Worm (Caenorhabditis elegans) whole organism, L1 larva: ENCODE data around the gene F58F9.6.
A peak's percentile ranks its signal among the peaks of the same experiment; 100 is the strongest.

Source experiments
- F16B12.6 ChIP-seq: fragments of 150-350 bp; optimal IDR thresholded peaks from 2 replicates; lab custom pipeline; 2014; ENCODE audit warnings: missing biosample characterization, missing genetic modification characterization
- Y116A8C.19 ChIP-seq: sonication (generic microtip); optimal IDR thresholded peaks from 2 replicates; lab custom pipeline; 2016; ENCODE audit warnings: missing compliant biosample characterization, missing genetic modification characterization, borderline replicate concordance
- ama-1 ChIP-seq: fragments of 150-350 bp; optimal IDR thresholded peaks from 2 replicates; lab custom pipeline; 2014
- blmp-1 ChIP-seq: fragments of 150-350 bp; optimal IDR thresholded peaks from 2 replicates; lab custom pipeline; 2014; ENCODE audit warnings: missing biosample characterization, missing genetic modification characterization
- ceh-90 ChIP-seq: sonication (generic microtip); optimal IDR thresholded peaks from 2 replicates; lab custom pipeline; 2016; ENCODE audit warnings: missing genetic modification characterization, missing compliant biosample characterization
- dsc-1 ChIP-seq: sonication (generic microtip); optimal IDR thresholded peaks from 2 replicates; lab custom pipeline; 2016; ENCODE audit warnings: mild to moderate bottlenecking, missing genetic modification characterization, missing compliant biosample characterization
- efl-1 ChIP-seq, 4 experiments: fragments of 150-350 bp; optimal IDR thresholded peaks in 3 of 4; peaks in 1 of 4; 1 replicate in 1 of 4; 2 replicates in 3 of 4; lab custom pipeline; 2014; ENCODE audit warnings: missing biosample characterization in 2 of 4, missing genetic modification characterization in 2 of 4, missing genetic modification reagents in 2 of 4
- efl-3 ChIP-seq: fragments of 200-800 bp; sonication (Bioruptor generic); optimal IDR thresholded peaks from 2 replicates; lab custom pipeline; 2018; ENCODE audit warnings: mild to moderate bottlenecking, missing genetic modification characterization, missing compliant biosample characterization
- egl-27 ChIP-seq, 2 experiments: fragments of 150-350 bp in 1 of 2; sonication (generic microtip); optimal IDR thresholded peaks; 3 replicates each; lab custom pipeline; 2017 to 2018; ENCODE audit warnings: missing biosample characterization in 2 of 2, missing genetic modification characterization in 2 of 2, missing genetic modification reagents in 2 of 2
- elt-2 ChIP-seq: sonication (generic microtip); optimal IDR thresholded peaks from 2 replicates; lab custom pipeline; 2016; ENCODE audit warnings: missing genetic modification characterization, mild to moderate bottlenecking, inconsistent platforms, missing compliant biosample characterization, missing genetic modification reagents
- elt-3 ChIP-seq, 6 experiments: fragments of 150-350 bp in 1 of 6; sonication (generic microtip); optimal IDR thresholded peaks; 2 replicates each; lab custom pipeline; 2017 to 2018; ENCODE audit warnings: missing biosample characterization in 6 of 6, missing genetic modification characterization in 6 of 6, inconsistent platforms in 1 of 6
- fkh-10 ChIP-seq: sonication (generic microtip); optimal IDR thresholded peaks from 2 replicates; lab custom pipeline; 2017; ENCODE audit warnings: missing biosample characterization, missing genetic modification reagents, missing genetic modification characterization
- fkh-4 ChIP-seq: sonication (generic microtip); optimal IDR thresholded peaks from 2 replicates; lab custom pipeline; 2016; ENCODE audit warnings: missing compliant biosample characterization, missing genetic modification characterization, borderline replicate concordance
- grh-1 ChIP-seq: fragments of 200-800 bp; sonication (Bioruptor generic); IDR thresholded peaks from 2 replicates; pipeline ENCODE4 v1.3.6; 2022; ENCODE audit warnings: missing genetic modification reagents, missing genetic modification characterization, missing compliant biosample characterization
- hlh-17 ChIP-seq: fragments of 200-800 bp; sonication (Bioruptor generic); optimal IDR thresholded peaks from 2 replicates; lab custom pipeline; 2018; ENCODE audit warnings: missing genetic modification characterization, mild to moderate bottlenecking, missing compliant biosample characterization, moderate library complexity, borderline replicate concordance
- hlh-4 ChIP-seq: sonication (generic microtip); optimal IDR thresholded peaks from 2 replicates; lab custom pipeline; 2016; ENCODE audit warnings: mild to moderate bottlenecking, missing genetic modification characterization, missing compliant biosample characterization
- hpl-2 ChIP-seq: fragments of 150-350 bp; optimal IDR thresholded peaks from 2 replicates; lab custom pipeline; 2014; ENCODE audit warnings: missing biosample characterization, missing genetic modification reagents, missing genetic modification characterization
- irx-1 ChIP-seq: sonication (generic microtip); optimal IDR thresholded peaks from 2 replicates; lab custom pipeline; 2016; ENCODE audit warnings: missing genetic modification characterization, missing compliant biosample characterization
- lin-13 ChIP-seq: fragments of 150-350 bp; optimal IDR thresholded peaks from 2 replicates; lab custom pipeline; 2014; ENCODE audit warnings: missing biosample characterization, missing genetic modification reagents, missing genetic modification characterization
- lin-14 ChIP-seq: fragments of 200-800 bp; sonication (Bioruptor generic); optimal IDR thresholded peaks from 2 replicates; lab custom pipeline; 2018; ENCODE audit warnings: mild to moderate bottlenecking, missing genetic modification characterization, moderate library complexity, missing compliant biosample characterization
- lin-39 ChIP-seq: fragments of 150-350 bp; optimal IDR thresholded peaks from 2 replicates; lab custom pipeline; 2014; ENCODE audit warnings: missing biosample characterization, missing genetic modification reagents, missing genetic modification characterization
- mab-9 ChIP-seq: fragments of 200-800 bp; sonication (Bioruptor generic); IDR thresholded peaks from 2 replicates; pipeline ENCODE4 v1.3.6; 2022; ENCODE audit warnings: missing genetic modification reagents, missing genetic modification characterization, missing compliant biosample characterization
- mdl-1 ChIP-seq, 2 experiments: fragments of 150-350 bp; optimal IDR thresholded peaks; 2 replicates each; lab custom pipeline; 2014 to 2017; ENCODE audit warnings: missing biosample characterization in 2 of 2, missing genetic modification characterization in 2 of 2, inconsistent platforms in 1 of 2
- mef-2 ChIP-seq: fragments of 150-350 bp; optimal IDR thresholded peaks from 2 replicates; lab custom pipeline; 2014; ENCODE audit warnings: missing biosample characterization, missing genetic modification characterization
- nhr-11 ChIP-seq: fragments of 150-350 bp; optimal IDR thresholded peaks from 2 replicates; lab custom pipeline; 2014; ENCODE audit warnings: missing biosample characterization, missing genetic modification characterization
- nhr-19 ChIP-seq: fragments of 200-800 bp; sonication (Bioruptor generic); conservative IDR thresholded peaks from 2 replicates; pipeline ENCODE4 v1.3.6; 2022; ENCODE audit warnings: missing genetic modification characterization, missing compliant biosample characterization
- nhr-237 ChIP-seq: fragments of 150-350 bp; optimal IDR thresholded peaks from 2 replicates; lab custom pipeline; 2014; ENCODE audit warnings: missing biosample characterization, missing genetic modification characterization
- nhr-28 ChIP-seq: fragments of 150-350 bp; optimal IDR thresholded peaks from 2 replicates; lab custom pipeline; 2014; ENCODE audit warnings: missing biosample characterization, missing genetic modification characterization
- nhr-47 ChIP-seq: sonication (generic microtip); optimal IDR thresholded peaks from 2 replicates; lab custom pipeline; 2016; ENCODE audit warnings: mild to moderate bottlenecking, missing genetic modification characterization, moderate library complexity, missing compliant biosample characterization
- nhr-77 ChIP-seq: fragments of 150-350 bp; optimal IDR thresholded peaks from 2 replicates; lab custom pipeline; 2014; ENCODE audit warnings: missing biosample characterization, missing genetic modification characterization
- nhr-85 ChIP-seq: sonication (generic microtip); peaks from one replicate; lab custom pipeline; 2016; ENCODE audit warnings: missing genetic modification characterization, inconsistent platforms, missing compliant biosample characterization
- pax-3 ChIP-seq: fragments of 200-800 bp; sonication (Bioruptor generic); optimal IDR thresholded peaks from 2 replicates; lab custom pipeline; 2018; ENCODE audit warnings: mild to moderate bottlenecking, missing genetic modification characterization, moderate library complexity, missing compliant biosample characterization
- pqm-1 ChIP-seq: sonication (generic microtip); optimal IDR thresholded peaks from 3 replicates; lab custom pipeline; 2017; ENCODE audit warnings: missing biosample characterization, missing genetic modification characterization
- snpc-4 ChIP-seq: fragments of 150-350 bp; optimal IDR thresholded peaks from 2 replicates; lab custom pipeline; 2014; ENCODE audit warnings: missing biosample characterization, missing genetic modification characterization
- sup-37 ChIP-seq: fragments of 200-800 bp; sonication (Bioruptor generic); optimal IDR thresholded peaks from 2 replicates; lab custom pipeline; 2018; ENCODE audit warnings: mild to moderate bottlenecking, missing genetic modification characterization, missing compliant biosample characterization
- tbx-2 ChIP-seq: sonication (generic microtip); optimal IDR thresholded peaks from 2 replicates; lab custom pipeline; 2016; ENCODE audit warnings: missing genetic modification characterization, missing compliant biosample characterization
- tlp-1 ChIP-seq: fragments of 150-350 bp; optimal IDR thresholded peaks from 2 replicates; lab custom pipeline; 2014; ENCODE audit warnings: missing biosample characterization, missing genetic modification characterization
- unc-30 ChIP-seq: sonication (generic microtip); optimal IDR thresholded peaks from 2 replicates; lab custom pipeline; 2017; ENCODE audit warnings: missing biosample characterization, missing genetic modification characterization
- unc-62 ChIP-seq: fragments of 150-350 bp; optimal IDR thresholded peaks from 2 replicates; lab custom pipeline; 2014; ENCODE audit warnings: missing biosample characterization, missing genetic modification reagents, missing genetic modification characterization
- unc-86 ChIP-seq: sonication (generic microtip); optimal IDR thresholded peaks from 2 replicates; lab custom pipeline; 2016; ENCODE audit warnings: missing genetic modification characterization, missing compliant biosample characterization
- vab-15 ChIP-seq: sonication (generic microtip); optimal IDR thresholded peaks from 2 replicates; lab custom pipeline; 2017; ENCODE audit warnings: missing genotype, mild to moderate bottlenecking, missing genetic modification characterization, missing compliant biosample characterization
- zag-1 ChIP-seq: fragments of 150-350 bp; optimal IDR thresholded peaks from 2 replicates; lab custom pipeline; 2014; ENCODE audit warnings: missing biosample characterization, missing genetic modification characterization
- ztf-4 ChIP-seq: fragments of 150-350 bp; optimal IDR thresholded peaks from 2 replicates; lab custom pipeline; 2014; ENCODE audit warnings: missing biosample characterization, missing genetic modification characterization

Gene F58F9.6

ce11 chrIV:6227974-6228373 is 9.4 kb downstream of the F58F9.6 start, which contains the start of gene C49A9.1:
C49A9.1 (plus strand) TSS chrIV:6228190.
- TF ChIP-seq Y116A8C.19 (no peak), irx-1 (tag; lab: Kevin White, UChicago) (no peak), elt-3 (tag; optimal IDR thresholded peaks at IDR 0.05; lab: Kevin White, UChicago) (no peak), F16B12.6 (tag; lab: Kevin White, UChicago) (no peak), mef-2 (tag; lab: Kevin White, UChicago) (no peak), pax-3 (no peak), nhr-19 (GFP tag; lab: Robert Waterston, UW) (no peak), ceh-90 (tag; lab: Kevin White, UChicago) (no peak), lin-13 (GFP tag; lab: Kevin White, UChicago) (no peak), unc-86 (tag; lab: Kevin White, UChicago) (no peak), blmp-1 (tag; lab: Kevin White, UChicago) (no peak)

ce11 chrIV:6225143-6225542 is 12.3 kb downstream of the F58F9.6 start, which contains the start of gene C49A9.2:
C49A9.2 (plus strand) TSS chrIV:6225443.
- TF ChIP-seq nhr-77 (tag; lab: Kevin White, UChicago) (no peak), zag-1 (tag; lab: Kevin White, UChicago) (no peak), nhr-85 (no peak), snpc-4 (tag; lab: Kevin White, UChicago) (no peak), fkh-4 (tag; lab: Kevin White, UChicago) (no peak), nhr-47 (tag; lab: Kevin White, UChicago) (no peak)

ce11 chrIV:6221878-6222277 is 15.5 kb downstream of the F58F9.6 start, which contains the start of gene C49A9.3:
C49A9.3 (plus strand) TSS chrIV:6222089.
- TF ChIP-seq sup-37 (no peak), fkh-10 (no peak), hlh-4 (no peak), fkh-4 (tag; lab: Kevin White, UChicago) (no peak), unc-30 (tag; lab: Kevin White, UChicago) (no peak), nhr-47 (tag; lab: Kevin White, UChicago) (no peak), tbx-2 (tag; lab: Kevin White, UChicago) (no peak), pqm-1 (no peak), vab-15 (tag; lab: Kevin White, UChicago) (no peak), elt-2 (peak; percentile 51), elt-3 (tag; optimal IDR thresholded peaks at IDR 0.05; lab: Kevin White, UChicago) (no peak), mab-9 (GFP tag; lab: Robert Waterston, UW) (no peak), efl-1 (optimal IDR thresholded peaks at IDR 0.05; lab: Kevin White, UChicago) (no peak), efl-1 (GFP tag; optimal IDR thresholded peaks at IDR 0.05 in 1 of 2; lab: Kevin White, UChicago) (peak in 1 of 2 experiments; percentile 2)

DNA sequence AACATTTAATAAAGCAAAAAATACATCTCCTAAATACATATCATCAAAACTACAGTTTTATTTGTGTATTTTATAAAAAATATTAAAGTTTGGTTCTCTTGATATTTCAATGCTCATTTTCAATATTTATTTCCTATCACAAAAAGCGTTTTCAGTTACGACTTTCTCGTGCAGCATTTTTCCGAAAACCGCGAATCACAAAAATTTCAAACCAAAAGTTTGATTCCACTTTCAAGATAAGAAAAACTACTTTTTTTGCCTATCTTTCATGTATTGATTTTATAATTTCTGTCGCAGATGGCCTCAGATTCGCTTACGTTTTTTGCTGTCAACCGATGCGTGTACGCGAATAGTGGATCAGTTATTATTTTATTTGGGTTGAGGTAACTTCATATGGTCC is 18.0 kb downstream of the F58F9.6 start, which contains the start of gene C49A9.4:
C49A9.4 (plus strand) TSS at position 265 of the 400 bp plus-strand sequence.
- peak; percentile 27 for TF ChIP-seq elt-2
- TF ChIP-seq efl-1 (optimal IDR thresholded peaks at IDR 0.05; lab: Kevin White, UChicago) = no peak
- TF ChIP-seq efl-1 (GFP tag; optimal IDR thresholded peaks at IDR 0.05 in 1 of 2; lab: Kevin White, UChicago) = peak in 1 of 2 experiments; percentile 42
- no peak for TF ChIP-seq nhr-11
- TF ChIP-seq hpl-2 = peak; percentile 35

- no peak for TF ChIP-seq mdl-1 (tag; optimal IDR thresholded peaks at IDR 0.05; lab: Kevin White, UChicago)
- no peak for TF ChIP-seq nhr-28 (tag; lab: Kevin White, UChicago)
- TF ChIP-seq dsc-1 (tag; lab: Kevin White, UChicago) = no peak
- TF ChIP-seq elt-2 = no peak
- no peak for TF ChIP-seq nhr-11
- TF ChIP-seq grh-1 (GFP tag; lab: Robert Waterston, UW) = no peak
- no peak for TF ChIP-seq lin-39 (tag; lab: Kevin White, UChicago)
- no peak for TF ChIP-seq egl-27 (tag; optimal IDR thresholded peaks at IDR 0.05; lab: Kevin White, UChicago)
- TF ChIP-seq F16B12.6 (tag; lab: Kevin White, UChicago) = no peak
- TF ChIP-seq hlh-17 (GFP tag; lab: Kevin White, UChicago) = no peak
- TF ChIP-seq unc-62 (GFP tag; lab: Kevin White, UChicago) = no peak
- TF ChIP-seq lin-14 (GFP tag; lab: Kevin White, UChicago) = no peak
- no peak for TF ChIP-seq ama-1 (lab: Kevin White, UChicago)
- no peak for TF ChIP-seq nhr-237 (tag; lab: Kevin White, UChicago)
- no peak for TF ChIP-seq nhr-19 (GFP tag; lab: Robert Waterston, UW)
- TF ChIP-seq unc-86 (tag; lab: Kevin White, UChicago) = no peak
- TF ChIP-seq ztf-4 (tag; lab: Kevin White, UChicago) = no peak
- no peak for TF ChIP-seq unc-30 (tag; lab: Kevin White, UChicago)
- no peak for TF ChIP-seq efl-3 (GFP tag; lab: Kevin White, UChicago)
- TF ChIP-seq tlp-1 (tag; lab: Kevin White, UChicago) = no peak
These were observed 19.9 kb downstream of the F58F9.6 start for ce11 chrIV:6217503-6217902.
